Worm (Caenorhabditis elegans): ENCODE measurements around the gene ZK418.6.

Gene ZK418.6

DNA sequence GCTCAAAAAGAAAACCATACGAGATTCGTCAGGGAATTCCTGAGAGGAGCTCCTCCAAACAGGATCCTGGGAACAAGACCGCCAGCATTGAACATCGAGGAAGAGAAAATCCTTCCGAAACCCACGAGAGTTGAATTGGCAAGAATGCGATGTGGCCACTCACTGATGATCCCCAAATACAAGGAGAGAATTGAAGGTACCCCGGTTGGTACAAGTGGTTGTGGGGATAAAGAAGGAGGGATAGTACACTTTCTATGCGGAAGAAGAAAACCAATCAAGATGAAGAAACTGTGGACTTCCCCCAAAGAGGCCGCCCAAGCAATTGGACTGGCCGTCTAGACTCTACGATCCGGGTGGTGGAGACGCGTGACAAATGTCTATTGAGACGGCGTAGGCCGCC lies 15.6 kb downstream of the ZK418.6 start:
- no peak for TF ChIP-seq ztf-4 (tag; optimal IDR thresholded peaks at IDR 0.05)
- TF ChIP-seq zag-1 (tag; optimal IDR thresholded peaks at IDR 0.05), result no peak
- no peak for TF ChIP-seq jun-1 (tag; optimal IDR thresholded peaks at IDR 0.05)

DNA sequence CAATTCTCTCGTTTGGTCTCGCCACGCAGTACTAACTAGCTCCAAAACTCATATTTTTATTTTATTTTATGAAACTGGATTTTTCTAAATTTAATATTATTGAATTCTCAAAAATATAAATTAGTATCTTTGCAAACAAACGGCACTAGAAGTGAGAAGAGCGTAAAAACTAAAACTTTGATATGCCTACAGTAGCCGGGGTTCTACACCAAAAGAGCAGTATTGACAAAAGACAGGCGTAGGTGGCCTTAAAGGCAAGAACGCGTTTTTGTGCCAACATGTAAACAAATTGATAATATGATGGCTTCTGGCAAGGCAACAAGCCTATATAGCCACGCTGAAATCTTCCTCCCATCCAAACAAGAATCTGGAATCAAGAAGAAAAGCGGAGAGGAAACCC lies 16.1 kb downstream of the ZK418.6 start, which contains the start of gene R01H2.1:
Gene R01H2.1, plus strand, starts transcription at position 301 of the 400 bp plus-strand sequence.
- no peak for TF ChIP-seq elt-2 (tag; optimal IDR thresholded peaks at IDR 0.05)
- no peak for TF ChIP-seq nhr-237 (tag; optimal IDR thresholded peaks at IDR 0.05)
- no peak for TF ChIP-seq snpc-4 (tag; optimal IDR thresholded peaks at IDR 0.05)
- no peak for TF ChIP-seq nhr-77 (tag; optimal IDR thresholded peaks at IDR 0.05)
- no peak for TF ChIP-seq nhr-25 (tag; optimal IDR thresholded peaks at IDR 0.05)
- TF ChIP-seq nhr-11 (tag; optimal IDR thresholded peaks at IDR 0.05), result no peak
- no peak for TF ChIP-seq lsy-12 (tag; optimal IDR thresholded peaks at IDR 0.05)

DNA sequence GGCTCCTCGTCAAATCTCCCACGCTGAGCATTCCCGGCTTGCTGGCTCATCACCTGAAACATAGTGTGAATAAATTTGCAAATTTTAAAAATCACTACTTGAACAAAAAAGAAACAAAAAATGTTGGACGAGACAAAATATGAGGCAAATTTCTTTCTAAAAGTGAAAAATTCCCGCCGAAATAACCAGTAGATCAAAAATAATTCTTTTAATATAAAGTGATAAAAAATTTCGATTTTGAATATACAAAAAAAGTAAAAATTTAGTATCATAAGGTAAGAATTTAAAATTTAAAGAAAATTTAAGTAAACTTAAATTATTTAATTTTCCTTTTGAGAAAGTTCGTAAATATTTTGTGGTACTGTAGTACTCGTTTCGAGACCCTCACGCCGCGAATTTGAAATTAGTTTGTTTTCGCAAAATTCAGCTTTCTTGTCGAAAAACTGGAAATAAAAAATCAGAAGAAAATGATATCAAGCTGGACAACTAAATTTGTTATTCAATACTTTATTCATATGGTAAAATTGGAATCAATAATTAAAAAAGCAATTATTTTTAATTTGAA lies 18.0 kb downstream of the ZK418.6 start, which contains the start of gene egg-2:
Gene egg-2, minus strand, starts transcription at position 53 of the 565 bp plus-strand sequence.
- TF ChIP-seq ZK546.5 (tag; optimal IDR thresholded peaks at IDR 0.05) (no peak), ztf-11 (tag; optimal IDR thresholded peaks at IDR 0.05) (no peak), tbx-2 (tag; optimal IDR thresholded peaks at IDR 0.05) (no peak), sea-2 (GFP tag; optimal IDR thresholded peaks at IDR 0.05) (no peak), R02D3.7 (tag; optimal IDR thresholded peaks at IDR 0.05) (no peak), nfya-1 (tag; optimal IDR thresholded peaks at IDR 0.05; ENCODE audit: insufficient read depth) (no peak), skn-1 (tag; optimal IDR thresholded peaks at IDR 0.05) (no peak)

DNA sequence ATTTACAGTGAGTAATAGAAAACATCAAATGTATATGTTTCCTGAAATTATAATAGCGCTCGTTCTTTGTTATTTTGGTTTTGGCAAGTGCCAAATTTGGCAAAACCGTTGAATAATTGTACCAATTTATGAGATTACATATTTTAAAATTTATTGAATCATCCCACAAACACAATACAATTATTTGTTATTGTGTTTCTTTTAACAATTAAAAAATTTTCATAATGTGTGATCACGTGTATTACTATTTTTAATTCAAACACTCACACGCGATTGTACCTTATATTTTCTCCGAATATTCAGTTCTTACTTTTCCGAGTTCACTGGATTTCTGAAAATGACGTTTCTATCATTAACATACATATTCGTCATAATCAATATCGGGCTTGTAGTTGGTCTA lies 22.4 kb downstream of the ZK418.6 start, which contains the start of gene R01H2.2:
Gene R01H2.2, plus strand, starts transcription at position 301 of the 400 bp plus-strand sequence.
- TF ChIP-seq elt-2 (tag; optimal IDR thresholded peaks at IDR 0.05) (no peak), hmg-11 (tag; optimal IDR thresholded peaks at IDR 0.05) (no peak), ceh-9 (tag; optimal IDR thresholded peaks at IDR 0.05) (no peak), nhr-67 (tag; optimal IDR thresholded peaks at IDR 0.05) (no peak), ZK546.5 (tag; optimal IDR thresholded peaks at IDR 0.05) (no peak), aly-2 (tag; optimal IDR thresholded peaks at IDR 0.05) (no peak), ztf-4 (tag; optimal IDR thresholded peaks at IDR 0.05) (no peak), ama-1 (optimal IDR thresholded peaks at IDR 0.05) (no peak), pqm-1 (tag; optimal IDR thresholded peaks at IDR 0.05) (no peak)

DNA sequence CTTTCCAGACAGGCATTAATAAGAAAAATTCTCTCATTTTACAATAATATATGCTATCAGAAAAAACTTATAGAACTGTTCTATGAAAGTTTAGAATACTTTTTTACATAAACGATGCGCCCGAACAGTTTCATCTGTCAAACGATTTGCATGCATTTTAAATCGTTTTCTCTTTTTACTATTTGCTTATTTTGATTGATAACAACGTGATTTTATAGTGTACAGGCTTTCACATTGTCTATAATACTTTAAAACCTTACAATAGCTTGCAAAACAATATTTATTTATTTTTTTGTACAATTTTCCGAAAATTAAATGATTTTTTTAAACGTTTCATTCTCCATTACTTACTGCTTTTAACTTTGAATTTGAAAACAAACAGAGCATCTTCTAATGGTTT lies 33.0 kb downstream of the ZK418.6 start, which contains the start of gene R01H2.7:
Gene R01H2.7, minus strand, starts transcription at position 101 of the 400 bp plus-strand sequence.
- no peak for TF ChIP-seq nhr-12 (tag; optimal IDR thresholded peaks at IDR 0.05)
- no peak for TF ChIP-seq zag-1 (tag; optimal IDR thresholded peaks at IDR 0.05)
- TF ChIP-seq tbx-2 (tag; optimal IDR thresholded peaks at IDR 0.05), result no peak
- TF ChIP-seq elt-2 (tag; optimal IDR thresholded peaks at IDR 0.05), result no peak

DNA sequence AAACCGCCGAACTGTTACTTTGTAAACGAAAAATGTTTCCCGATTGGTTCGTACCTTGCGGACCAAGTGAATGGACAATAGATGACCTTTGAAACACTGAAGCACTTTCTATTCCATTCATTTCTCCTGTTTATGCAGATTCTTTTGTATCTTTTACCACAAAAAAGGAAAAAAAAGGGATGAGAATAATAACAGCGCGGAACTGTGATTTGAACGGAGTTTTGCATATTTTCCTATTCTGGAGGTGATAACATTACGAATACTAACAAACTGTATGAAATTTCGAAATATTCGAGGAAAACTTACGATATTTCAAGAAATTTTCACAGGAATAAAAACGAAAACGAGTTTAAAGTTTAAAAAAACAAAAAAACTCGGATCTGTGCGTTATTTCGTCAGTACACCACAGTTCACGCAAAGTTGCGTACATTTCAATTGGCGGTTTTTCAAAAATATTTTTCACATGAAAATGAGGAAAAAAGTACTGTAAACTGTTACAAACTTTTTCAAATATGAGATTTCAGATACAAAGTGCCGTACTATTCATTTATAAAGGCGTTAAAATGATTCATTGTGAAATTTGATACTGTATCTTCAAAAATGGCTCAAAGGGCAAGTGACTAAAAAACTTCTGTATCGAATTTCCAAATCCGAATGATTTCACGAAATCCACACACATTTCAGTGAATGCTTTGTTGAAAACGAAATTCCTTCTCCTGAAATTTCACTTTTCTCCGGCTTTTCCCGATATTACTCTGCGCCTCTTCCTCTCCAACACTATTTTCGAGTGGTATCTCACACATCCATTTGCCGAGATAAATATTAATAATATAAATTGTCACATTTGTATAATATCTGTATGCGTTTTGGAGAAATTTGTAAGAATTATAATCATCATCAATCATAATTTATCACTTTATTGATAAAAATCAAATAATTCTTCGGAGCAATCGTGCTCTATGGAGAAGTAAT lies 44.1 kb downstream of the ZK418.6 start:
- no peak for TF ChIP-seq eor-1 (tag; optimal IDR thresholded peaks at IDR 0.05)
- no peak for TF ChIP-seq nhr-67 (tag; optimal IDR thresholded peaks at IDR 0.05)
- no peak for TF ChIP-seq fos-1 (tag; optimal IDR thresholded peaks at IDR 0.05)
- no peak for TF ChIP-seq ZK546.5 (tag; optimal IDR thresholded peaks at IDR 0.05)
- no peak for TF ChIP-seq snpc-4 (tag; optimal IDR thresholded peaks at IDR 0.05)
- TF ChIP-seq ztf-4 (tag; optimal IDR thresholded peaks at IDR 0.05), result no peak
- TF ChIP-seq pqm-1 (tag; optimal IDR thresholded peaks at IDR 0.05), result no peak
- no peak for TF ChIP-seq nhr-11 (tag; optimal IDR thresholded peaks at IDR 0.05)
- TF ChIP-seq ztf-11 (tag; optimal IDR thresholded peaks at IDR 0.05), result no peak
- TF ChIP-seq elt-3 (tag; optimal IDR thresholded peaks at IDR 0.05), result no peak
- TF ChIP-seq lin-39 (tag; optimal IDR thresholded peaks at IDR 0.05), result no peak
- no peak for TF ChIP-seq ama-1 (optimal IDR thresholded peaks at IDR 0.05)
- TF ChIP-seq aly-2 (tag; optimal IDR thresholded peaks at IDR 0.05), result no peak
- no peak for TF ChIP-seq fkh-2 (tag; optimal IDR thresholded peaks at IDR 0.05)
- no peak for TF ChIP-seq egl-5 (tag; optimal IDR thresholded peaks at IDR 0.05)
- no peak for TF ChIP-seq ceh-9 (tag; optimal IDR thresholded peaks at IDR 0.05)
- TF ChIP-seq R02D3.7 (tag; optimal IDR thresholded peaks at IDR 0.05), result no peak
- no peak for TF ChIP-seq nhr-77 (tag; optimal IDR thresholded peaks at IDR 0.05)
- TF ChIP-seq tbx-2 (tag; optimal IDR thresholded peaks at IDR 0.05), result no peak
- TF ChIP-seq jun-1 (tag; optimal IDR thresholded peaks at IDR 0.05), result no peak

Data from whole organism, L3 larva.